Worm (Caenorhabditis elegans): ENCODE measurements around the gene Y48A6C.8.
A peak's percentile ranks its signal among the peaks of the same experiment; 100 is the strongest.

Y48A6C.8 gene

DNA sequence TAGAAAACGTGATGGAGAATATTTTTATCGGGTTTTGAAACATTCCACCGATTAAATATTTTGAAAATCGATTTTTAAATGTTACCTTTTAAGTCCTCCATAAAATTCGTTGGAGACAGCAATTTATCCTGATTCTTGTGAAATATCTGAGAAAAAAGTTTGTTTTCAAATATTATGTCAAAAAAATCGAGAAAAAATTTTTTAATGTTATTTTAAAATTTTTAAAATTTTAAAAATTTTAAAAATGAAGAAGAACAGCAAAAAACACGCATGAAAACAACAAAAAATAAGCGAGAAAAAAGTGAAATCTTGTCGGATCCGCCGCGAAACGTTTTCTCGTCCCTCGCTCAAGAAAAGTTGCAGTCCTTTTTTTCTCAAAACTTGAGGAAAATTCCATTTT is at the start of gene Y48A6C.8:
TSS of gene Y48A6C.8 (minus strand) at position 101 of the 400 bp plus-strand sequence.
- no peak for TF ChIP-seq lin-39 (tag; optimal IDR thresholded peaks at IDR 0.05)
- TF ChIP-seq elt-1 (tag; optimal IDR thresholded peaks at IDR 0.05) = no peak
- TF ChIP-seq fos-1 (tag; optimal IDR thresholded peaks at IDR 0.05) = no peak
- no peak for TF ChIP-seq ceh-9 (tag; optimal IDR thresholded peaks at IDR 0.05)
- TF ChIP-seq lsy-12 (tag; optimal IDR thresholded peaks at IDR 0.05) = no peak
- TF ChIP-seq nhr-76 (tag; optimal IDR thresholded peaks at IDR 0.05) = no peak
- TF ChIP-seq elt-2 (tag; optimal IDR thresholded peaks at IDR 0.05) = no peak
- no peak for TF ChIP-seq nhr-237 (tag; optimal IDR thresholded peaks at IDR 0.05)
- TF ChIP-seq ztf-4 (tag; optimal IDR thresholded peaks at IDR 0.05) = no peak
- no peak for TF ChIP-seq nhr-67 (tag; optimal IDR thresholded peaks at IDR 0.05)
- no peak for TF ChIP-seq unc-39 (tag; optimal IDR thresholded peaks at IDR 0.05)
- no peak for TF ChIP-seq lin-15B (tag; optimal IDR thresholded peaks at IDR 0.05)
- no peak for TF ChIP-seq egl-5 (tag; optimal IDR thresholded peaks at IDR 0.05)
- TF ChIP-seq daf-12 (tag; optimal IDR thresholded peaks at IDR 0.05) = no peak
- TF ChIP-seq eor-1 (tag; optimal IDR thresholded peaks at IDR 0.05) = no peak

DNA sequence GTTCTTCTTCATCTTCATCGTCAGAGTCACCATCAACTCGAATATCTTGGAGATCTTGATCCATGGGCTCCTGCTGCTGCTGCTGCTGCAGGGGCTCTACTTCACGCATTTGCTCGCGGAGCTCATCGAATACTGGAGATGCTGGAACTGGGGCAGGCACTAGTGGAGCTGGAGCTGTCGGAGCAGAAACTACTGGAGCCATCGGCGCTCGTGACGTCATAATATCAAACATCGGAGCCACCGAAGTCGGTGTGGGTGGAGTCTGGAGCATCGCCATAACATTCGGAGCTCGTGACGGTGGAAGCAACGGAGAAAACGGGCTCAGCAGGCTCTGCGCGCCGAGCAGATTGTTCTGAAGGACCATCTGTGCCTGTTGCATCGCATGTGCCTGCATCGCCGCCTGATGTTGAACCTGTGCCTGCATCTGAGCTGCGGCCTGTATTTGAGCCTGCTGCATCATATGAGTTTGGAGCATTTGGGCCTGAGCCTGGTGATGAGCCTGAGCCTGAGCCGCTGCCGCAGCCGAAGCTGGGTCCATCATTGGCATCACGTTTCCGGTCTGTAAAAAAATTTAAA is 48.3 kb upstream of the Y48A6C.8 start:
- no peak for TF ChIP-seq nhr-12 (tag; optimal IDR thresholded peaks at IDR 0.05)
- no peak for TF ChIP-seq nhr-11 (tag; optimal IDR thresholded peaks at IDR 0.05)
- no peak for TF ChIP-seq zag-1 (tag; optimal IDR thresholded peaks at IDR 0.05)

DNA sequence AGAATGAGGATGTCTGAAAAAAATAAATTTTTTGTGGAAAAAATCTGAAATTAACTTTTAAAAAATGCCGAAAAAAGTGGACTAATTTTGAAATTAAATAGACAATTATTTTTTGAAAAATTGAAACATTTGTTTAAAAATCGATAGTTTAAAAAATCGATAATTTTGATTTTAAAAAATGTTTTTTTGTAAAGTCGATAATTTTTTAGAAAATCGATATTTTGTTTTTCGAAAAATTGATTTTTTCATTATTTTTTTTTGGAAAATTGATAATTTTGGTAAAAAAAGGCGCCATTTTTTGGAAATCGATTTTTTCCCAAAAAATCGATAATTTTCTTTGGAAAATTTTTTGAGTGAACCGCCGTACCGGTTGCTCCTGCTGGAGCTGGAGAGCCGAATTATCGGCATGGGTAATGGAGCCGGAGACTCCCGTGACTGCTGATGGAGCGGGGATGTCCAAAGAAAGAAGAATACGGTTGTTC is 44.8 kb upstream of the Y48A6C.8 start:
- TF ChIP-seq ceh-28 (tag; optimal IDR thresholded peaks at IDR 0.05) (peak; percentile 91), tbx-2 (tag; optimal IDR thresholded peaks at IDR 0.05) (no peak)

DNA sequence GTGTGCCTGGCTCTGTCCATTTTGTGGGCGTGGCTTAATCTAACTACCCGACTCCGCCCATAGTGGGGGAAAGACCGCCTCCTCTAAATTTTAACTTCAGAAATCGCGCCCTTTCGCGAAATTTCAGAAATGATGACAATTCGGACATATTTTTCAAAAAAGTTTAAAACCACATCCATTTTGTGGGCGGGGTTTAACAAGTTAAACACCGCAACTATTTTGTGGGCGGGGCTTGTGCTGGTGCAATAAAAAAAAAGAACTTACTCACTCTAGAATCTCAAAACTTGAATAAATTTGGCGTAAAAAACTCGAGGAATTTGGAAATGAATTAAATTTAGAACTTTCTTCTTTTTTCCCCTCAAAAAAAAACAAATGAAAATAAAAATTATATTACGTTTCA is 43.1 kb upstream of the Y48A6C.8 start:
- TF ChIP-seq nhr-12 (tag; optimal IDR thresholded peaks at IDR 0.05) (no peak), snpc-4 (tag; optimal IDR thresholded peaks at IDR 0.05) (no peak), aly-2 (tag; optimal IDR thresholded peaks at IDR 0.05) (no peak), nhr-77 (tag; optimal IDR thresholded peaks at IDR 0.05) (no peak), lsy-12 (tag; optimal IDR thresholded peaks at IDR 0.05) (no peak), nhr-11 (tag; optimal IDR thresholded peaks at IDR 0.05) (no peak), elt-1 (tag; optimal IDR thresholded peaks at IDR 0.05) (no peak), fkh-10 (GFP tag; optimal IDR thresholded peaks at IDR 0.05) (no peak), nhr-23 (tag; optimal IDR thresholded peaks at IDR 0.05) (no peak), nhr-237 (tag; optimal IDR thresholded peaks at IDR 0.05) (no peak), nhr-43 (tag; optimal IDR thresholded peaks at IDR 0.05; ENCODE audit: poor library complexity, severe bottlenecking) (no peak), sea-2 (GFP tag; optimal IDR thresholded peaks at IDR 0.05) (no peak), jun-1 (tag; optimal IDR thresholded peaks at IDR 0.05) (no peak), mml-1 (tag; optimal IDR thresholded peaks at IDR 0.05) (no peak), hmg-11 (tag; optimal IDR thresholded peaks at IDR 0.05) (no peak), ceh-9 (tag; optimal IDR thresholded peaks at IDR 0.05) (no peak), ceh-16 (tag; optimal IDR thresholded peaks at IDR 0.05) (no peak), nhr-25 (tag; optimal IDR thresholded peaks at IDR 0.05) (no peak)

DNA sequence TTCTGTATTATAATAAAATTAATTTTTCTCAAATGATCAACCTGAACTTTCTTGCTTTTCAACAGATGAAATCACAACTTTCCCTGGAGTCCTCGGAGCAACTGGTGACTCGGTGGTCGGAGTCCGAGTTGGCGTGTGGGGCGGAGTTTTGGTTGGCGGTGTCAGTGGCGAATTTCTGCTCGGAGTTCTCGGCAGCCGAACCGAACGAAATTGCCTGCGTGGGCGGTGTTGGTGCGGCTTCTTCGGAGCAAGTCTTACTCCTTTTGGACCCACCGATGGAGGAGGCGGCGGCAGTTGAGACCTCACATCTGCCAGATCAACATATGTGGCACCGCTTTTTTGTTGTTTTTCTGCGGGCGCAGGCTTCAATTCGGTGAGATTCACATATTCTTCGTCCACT is 42.3 kb upstream of the Y48A6C.8 start:
- TF ChIP-seq egl-27 (tag; optimal IDR thresholded peaks at IDR 0.05) (no peak), fos-1 (tag; optimal IDR thresholded peaks at IDR 0.05) (no peak), sea-2 (GFP tag; optimal IDR thresholded peaks at IDR 0.05) (no peak), lsy-12 (tag; optimal IDR thresholded peaks at IDR 0.05) (no peak), elt-3 (tag; optimal IDR thresholded peaks at IDR 0.05) (no peak), ama-1 (optimal IDR thresholded peaks at IDR 0.05) (no peak), nhr-25 (tag; optimal IDR thresholded peaks at IDR 0.05) (no peak)
